Fruit fly (Drosophila melanogaster) whole organism, pupa: Measurements from ENCODE around the gene CG6216.

Experiments used
- CG10348 ChIP-seq: fragments of 200-800 bp; sonication (Bioruptor generic); IDR thresholded peaks from 2 replicates; pipeline ENCODE4 v1.3.6; 2022; ENCODE audit warnings: missing biosample characterization, missing genetic modification characterization
- CG12605 ChIP-seq: fragments of 200-800 bp; sonication (Bioruptor generic); IDR thresholded peaks from 2 replicates; pipeline ENCODE4 v1.3.6; 2022; ENCODE audit warnings: missing biosample characterization, missing genetic modification characterization
- CG14655 ChIP-seq: fragments of 200-800 bp; sonication (Bioruptor generic); optimal IDR thresholded peaks from 3 replicates; lab custom pipeline; 2017; ENCODE audit warnings: mild to moderate bottlenecking, missing biosample characterization, missing genetic modification reagents, missing genetic modification characterization
- CG15710 ChIP-seq: fragments of 200-800 bp; sonication (Bioruptor generic); optimal IDR thresholded peaks from 2 replicates; lab custom pipeline; 2018; ENCODE audit warnings: missing biosample characterization, mild to moderate bottlenecking, missing genetic modification characterization, moderate library complexity
- CG17806 ChIP-seq: fragments of 200-800 bp; sonication (Bioruptor generic); optimal IDR thresholded peaks from 2 replicates; lab custom pipeline; 2018; ENCODE audit warnings: missing biosample characterization, mild to moderate bottlenecking, missing genetic modification characterization, moderate library complexity
- CG34367 ChIP-seq: fragments of 200-800 bp; sonication (Bioruptor generic); optimal IDR thresholded peaks from 2 replicates; lab custom pipeline; 2018; ENCODE audit warnings: missing biosample characterization, mild to moderate bottlenecking, missing genetic modification characterization
- CG8159 ChIP-seq: fragments of 200-800 bp; sonication (Bioruptor generic); optimal IDR thresholded peaks from 3 replicates; lab custom pipeline; 2018; ENCODE audit warnings: missing biosample characterization, mild to moderate bottlenecking, missing genetic modification characterization, moderate library complexity
- CG8301 ChIP-seq: fragments of 200-800 bp; sonication (Bioruptor generic); optimal IDR thresholded peaks from 2 replicates; lab custom pipeline; 2018; ENCODE audit warnings: missing biosample characterization, mild to moderate bottlenecking, missing genetic modification characterization
- CG9948 ChIP-seq: fragments of 200-800 bp; sonication (Bioruptor generic); optimal IDR thresholded peaks from 2 replicates; lab custom pipeline; 2018; ENCODE audit warnings: missing biosample characterization, mild to moderate bottlenecking, missing genetic modification characterization, moderate library complexity
- EcR ChIP-seq: fragments of 200-800 bp; sonication (Bioruptor generic); optimal IDR thresholded peaks from 3 replicates; lab custom pipeline; 2019; ENCODE audit warnings: missing biosample characterization, missing genetic modification characterization, mild to moderate bottlenecking, moderate library complexity, missing genetic modification reagents
- Pif1A ChIP-seq: fragments of 200-800 bp; sonication (Bioruptor generic); optimal IDR thresholded peaks from 3 replicates; lab custom pipeline; 2016; ENCODE audit warnings: missing biosample characterization, missing genetic modification characterization
- Snoo ChIP-seq: fragments of 200-800 bp; sonication (Bioruptor generic); optimal IDR thresholded peaks from 3 replicates; lab custom pipeline; 2017; ENCODE audit warnings: missing biosample characterization, mild to moderate bottlenecking, missing genetic modification characterization, inconsistent platforms

DNA sequence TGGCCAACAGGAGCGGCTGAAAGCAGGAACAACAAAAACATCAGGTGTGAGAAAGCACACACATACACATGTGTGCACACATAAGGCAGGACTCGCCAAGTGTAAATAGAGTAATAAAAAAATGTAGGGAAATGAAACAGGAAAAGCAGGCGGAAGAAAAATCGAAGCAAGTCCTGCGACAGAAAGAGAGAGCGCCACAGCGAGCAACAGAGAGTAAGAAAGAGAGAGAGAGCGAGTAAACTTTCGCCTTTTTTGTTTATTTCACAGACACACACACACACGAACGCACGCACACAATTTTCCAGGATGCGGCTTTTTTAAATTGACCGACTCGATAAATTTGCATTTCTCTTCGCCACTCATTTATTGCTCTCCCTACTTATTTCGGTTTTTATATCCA is 46.3 kb upstream of the CG6216 start:
- TF ChIP-seq EcR (GFP tag; lab: Kevin White, UChicago), result no peak
- no peak for TF ChIP-seq CG34367 (tag; lab: Kevin White, UChicago)
- TF ChIP-seq CG8301 (tag; lab: Kevin White, UChicago), result no peak
- no peak for TF ChIP-seq Pif1A
- no peak for TF ChIP-seq CG15710 (tag; lab: Kevin White, UChicago)
- no peak for TF ChIP-seq CG10348 (GFP tag; lab: Robert Waterston, UW)
- no peak for TF ChIP-seq CG14655 (GFP tag; lab: Kevin White, UChicago)
- no peak for TF ChIP-seq Snoo (tag; lab: Kevin White, UChicago)
- TF ChIP-seq CG9948, result no peak
- TF ChIP-seq CG8159 (tag; lab: Kevin White, UChicago), result no peak
- no peak for TF ChIP-seq CG12605 (GFP tag; lab: Robert Waterston, UW)
- no peak for TF ChIP-seq CG17806
